Fruit fly (Drosophila melanogaster) whole organism, prepupa: ENCODE results near the gene CG16717.

ENCODE experiments used
- Blimp-1 ChIP-seq: fragments of 200-800 bp; sonication (Bioruptor generic); optimal IDR thresholded peaks from 3 replicates; lab custom pipeline; 2017; ENCODE audit warnings: missing biosample characterization, missing genetic modification characterization, mild to moderate bottlenecking, moderate library complexity, missing genetic modification reagents
- CG10631 ChIP-seq: fragments of 200-800 bp; sonication (Bioruptor generic); optimal IDR thresholded peaks from 2 replicates; lab custom pipeline; 2016; ENCODE audit warnings: missing biosample characterization, missing genetic modification characterization
- CG10669 ChIP-seq: fragments of 200-800 bp; sonication (Bioruptor generic); optimal IDR thresholded peaks from 3 replicates; lab custom pipeline; 2018; ENCODE audit warnings: missing biosample characterization, mild to moderate bottlenecking, missing genetic modification characterization, moderate library complexity
- CG11762 ChIP-seq: fragments of 200-800 bp; sonication (Bioruptor generic); optimal IDR thresholded peaks from 3 replicates; lab custom pipeline; 2016; ENCODE audit warnings: missing biosample characterization, missing genetic modification characterization; ENCODE audit not compliant: insufficient read depth
- CG11902 ChIP-seq: fragments of 200-800 bp; sonication (Bioruptor generic); optimal IDR thresholded peaks from 3 replicates; lab custom pipeline; 2016; ENCODE audit warnings: missing biosample characterization, missing genetic modification characterization
- CG1621 ChIP-seq: fragments of 200-800 bp; sonication (Bioruptor generic); optimal IDR thresholded peaks from 3 replicates; lab custom pipeline; 2018; ENCODE audit warnings: missing biosample characterization, mild to moderate bottlenecking, missing genetic modification characterization
- CG16779 ChIP-seq: fragments of 200-800 bp; sonication (Bioruptor generic); optimal IDR thresholded peaks from 3 replicates; lab custom pipeline; 2017; ENCODE audit warnings: missing biosample characterization, mild to moderate bottlenecking, missing genetic modification characterization
- CG3032 ChIP-seq: fragments of 200-800 bp; optimal IDR thresholded peaks from 2 replicates; lab custom pipeline; 2019; ENCODE audit warnings: missing biosample characterization, mild to moderate bottlenecking, missing genetic modification characterization, moderate library complexity
- CG31627 ChIP-seq: fragments of 200-800 bp; sonication (Bioruptor generic); optimal IDR thresholded peaks from 3 replicates; lab custom pipeline; 2016; ENCODE audit warnings: missing biosample characterization, missing genetic modification characterization
- CG34406 ChIP-seq: fragments of 200-800 bp; sonication (Bioruptor generic); optimal IDR thresholded peaks from 3 replicates; lab custom pipeline; 2016; ENCODE audit warnings: missing biosample characterization, missing genetic modification characterization
- CG3919 ChIP-seq: fragments of 200-800 bp; sonication (Bioruptor generic); optimal IDR thresholded peaks from 3 replicates; lab custom pipeline; 2016; ENCODE audit warnings: missing biosample characterization, missing genetic modification characterization
- CG6792 ChIP-seq: fragments of 200-800 bp; sonication (Bioruptor generic); optimal IDR thresholded peaks from 3 replicates; lab custom pipeline; 2016; ENCODE audit warnings: missing biosample characterization, missing genetic modification characterization
- CG6808 ChIP-seq: fragments of 200-800 bp; sonication (Bioruptor generic); optimal IDR thresholded peaks from 3 replicates; lab custom pipeline; 2017; ENCODE audit warnings: missing biosample characterization, missing genetic modification characterization, mild to moderate bottlenecking, moderate library complexity, missing genetic modification reagents
- CG7368 ChIP-seq: fragments of 200-800 bp; sonication (Bioruptor generic); optimal IDR thresholded peaks from 3 replicates; lab custom pipeline; 2016; ENCODE audit warnings: missing biosample characterization, missing genetic modification characterization
- CG8119 ChIP-seq: fragments of 200-800 bp; sonication (Bioruptor generic); IDR thresholded peaks from 3 replicates; pipeline ENCODE4 v1.3.6; 2022; ENCODE audit warnings: missing biosample characterization, missing genetic modification characterization
- CG8319 ChIP-seq: fragments of 200-800 bp; sonication (Bioruptor generic); optimal IDR thresholded peaks from 3 replicates; lab custom pipeline; 2016; ENCODE audit warnings: missing biosample characterization, missing genetic modification characterization
- CG8632 ChIP-seq: fragments of 200-800 bp; sonication (Bioruptor generic); optimal IDR thresholded peaks from 3 replicates; lab custom pipeline; 2016; ENCODE audit warnings: missing biosample characterization, missing genetic modification characterization
- CG9139 ChIP-seq: fragments of 200-800 bp; sonication (Bioruptor generic); optimal IDR thresholded peaks from 3 replicates; lab custom pipeline; 2017; ENCODE audit warnings: missing biosample characterization, mild to moderate bottlenecking, missing genetic modification characterization
- Eip75B ChIP-seq: fragments of 200-800 bp; sonication (Bioruptor generic); optimal IDR thresholded peaks from 3 replicates; lab custom pipeline; 2016; ENCODE audit warnings: missing biosample characterization, missing genetic modification characterization
- Eip93F ChIP-seq: fragments of 200-800 bp; sonication (Bioruptor generic); optimal IDR thresholded peaks from 2 replicates; lab custom pipeline; 2016; ENCODE audit warnings: missing biosample characterization, mild to moderate bottlenecking, missing genetic modification characterization
- Gug ChIP-seq: fragments of 200-800 bp; sonication (Bioruptor generic); IDR thresholded peaks from 2 replicates; pipeline ENCODE4 v1.3.6; 2022; ENCODE audit warnings: missing biosample characterization, missing genetic modification characterization
- Hr38 ChIP-seq: sonication (Bioruptor generic); optimal IDR thresholded peaks from 2 replicates; lab custom pipeline; 2016; ENCODE audit warnings: missing biosample characterization, missing genetic modification characterization
- Hr39 ChIP-seq: fragments of 200-800 bp; sonication (Bioruptor generic); optimal IDR thresholded peaks from 2 replicates; lab custom pipeline; 2016; ENCODE audit warnings: missing biosample characterization, missing genetic modification characterization
- Hr4 ChIP-seq: fragments of 200-800 bp; sonication (Bioruptor generic); optimal IDR thresholded peaks from 3 replicates; lab custom pipeline; 2016; ENCODE audit warnings: missing biosample characterization, missing genetic modification characterization
- Lpt ChIP-seq: fragments of 200-800 bp; sonication (Bioruptor generic); optimal IDR thresholded peaks from 3 replicates; lab custom pipeline; 2016; ENCODE audit warnings: missing biosample characterization, missing genetic modification characterization
- Met ChIP-seq: fragments of 200-800 bp; sonication (Bioruptor generic); optimal IDR thresholded peaks from 3 replicates; lab custom pipeline; 2016; ENCODE audit warnings: missing biosample characterization, missing genetic modification characterization
- OdsH ChIP-seq: fragments of 200-800 bp; sonication (Bioruptor generic); optimal IDR thresholded peaks from 3 replicates; lab custom pipeline; 2016; ENCODE audit warnings: missing biosample characterization, missing genetic modification characterization
- Smox ChIP-seq: fragments of 200-800 bp; sonication (Bioruptor generic); optimal IDR thresholded peaks from 3 replicates; lab custom pipeline; 2016; ENCODE audit warnings: missing biosample characterization, missing genetic modification characterization
- Sox14 ChIP-seq: fragments of 200-800 bp; sonication (Bioruptor generic); optimal IDR thresholded peaks from 3 replicates; lab custom pipeline; 2016; ENCODE audit warnings: missing biosample characterization, missing genetic modification characterization
- Sox15 ChIP-seq: fragments of 200-800 bp; sonication (Bioruptor generic); optimal IDR thresholded peaks from 3 replicates; lab custom pipeline; 2016; ENCODE audit warnings: missing biosample characterization, missing genetic modification characterization
- acj6 ChIP-seq: fragments of 200-800 bp; sonication (Bioruptor generic); optimal IDR thresholded peaks from 3 replicates; lab custom pipeline; 2016; ENCODE audit warnings: missing biosample characterization, missing genetic modification characterization
- dac ChIP-seq: fragments of 200-800 bp; sonication (Bioruptor generic); optimal IDR thresholded peaks from 2 replicates; lab custom pipeline; 2017; ENCODE audit warnings: missing biosample characterization, mild to moderate bottlenecking, missing genetic modification characterization
- dsx ChIP-seq: fragments of 200-800 bp; optimal IDR thresholded peaks from 3 replicates; lab custom pipeline; 2019; ENCODE audit warnings: missing biosample characterization, mild to moderate bottlenecking, missing genetic modification characterization, moderate library complexity; ENCODE audit not compliant: poor library complexity, severe bottlenecking
- eg ChIP-seq: fragments of 200-800 bp; sonication (Bioruptor generic); IDR thresholded peaks from 3 replicates; pipeline ENCODE4 v1.3.6; 2022; ENCODE audit warnings: missing biosample characterization, missing genetic modification characterization
- fd59A ChIP-seq: fragments of 200-800 bp; sonication (Bioruptor generic); optimal IDR thresholded peaks from 2 replicates; lab custom pipeline; 2017; ENCODE audit warnings: missing biosample characterization, mild to moderate bottlenecking, missing genetic modification characterization, missing genetic modification reagents
- fd85E ChIP-seq: fragments of 200-800 bp; sonication (Bioruptor generic); optimal IDR thresholded peaks from 3 replicates; lab custom pipeline; 2016; ENCODE audit warnings: missing biosample characterization, missing genetic modification characterization
- lz ChIP-seq: fragments of 200-800 bp; sonication (Bioruptor generic); optimal IDR thresholded peaks from 3 replicates; lab custom pipeline; 2016; ENCODE audit warnings: missing biosample characterization, missing genetic modification characterization
- net ChIP-seq: fragments of 200-800 bp; sonication (Bioruptor generic); optimal IDR thresholded peaks from 3 replicates; lab custom pipeline; 2016; ENCODE audit warnings: missing biosample characterization, missing genetic modification characterization
- pdm3 ChIP-seq: fragments of 200-800 bp; sonication (Bioruptor generic); optimal IDR thresholded peaks from 3 replicates; lab custom pipeline; 2016; ENCODE audit warnings: missing biosample characterization, missing genetic modification characterization
- salr ChIP-seq, 2 experiments: fragments of 200-800 bp; sonication (Bioruptor generic); optimal IDR thresholded peaks; 3 replicates each; lab custom pipeline; 2016 to 2018; ENCODE audit warnings: missing biosample characterization in 2 of 2, missing genetic modification characterization in 2 of 2, mild to moderate bottlenecking in 1 of 2
- spab ChIP-seq: fragments of 200-800 bp; sonication (Bioruptor generic); optimal IDR thresholded peaks from 2 replicates; lab custom pipeline; 2017; ENCODE audit warnings: missing biosample characterization, mild to moderate bottlenecking, missing genetic modification characterization, missing genetic modification reagents
- ss ChIP-seq, 2 experiments: fragments of 200-800 bp; sonication (Bioruptor generic); optimal IDR thresholded peaks; 2 replicates in 1 of 2; 3 replicates in 1 of 2; lab custom pipeline; 2017 to 2018; ENCODE audit warnings: mild to moderate bottlenecking in 2 of 2, missing biosample characterization in 2 of 2, missing genetic modification characterization in 2 of 2, moderate library complexity in 1 of 2
- svp ChIP-seq: fragments of 200-800 bp; sonication (Bioruptor generic); peaks from one replicate; lab custom pipeline; 2016; ENCODE audit warnings: missing biosample characterization, missing genetic modification characterization
- topi ChIP-seq: fragments of 200-800 bp; sonication (Bioruptor generic); optimal IDR thresholded peaks from 3 replicates; lab custom pipeline; 2016; ENCODE audit warnings: missing biosample characterization, missing genetic modification characterization
- vri ChIP-seq: fragments of 200-800 bp; sonication (Bioruptor generic); optimal IDR thresholded peaks from 3 replicates; lab custom pipeline; 2016; ENCODE audit warnings: missing biosample characterization, mild to moderate bottlenecking, missing genetic modification characterization

Gene CG16717

dm6 chr3L:9696650-9697526, 17.9 kb downstream of the CG16717 start, which contains the start of gene Prps (continued):
- TF ChIP-seq Smox (GFP tag; lab: Kevin White, UChicago) (peak; percentile 85), CG6808 (GFP tag; lab: Kevin White, UChicago) (peak; percentile 77), Eip75B (GFP tag; lab: Kevin White, UChicago) (peak; percentile 91), CG3919 (peak; percentile 93), pdm3 (GFP tag; lab: Kevin White, UChicago) (peak; percentile 88), Hr4 (GFP tag; lab: Kevin White, UChicago) (peak; percentile 88), vri (peak; percentile 91), Gug (GFP tag; lab: Robert Waterston, UW) (peak; percentile 71), CG10669 (GFP tag; lab: Kevin White, UChicago) (peak; percentile 82), CG7368 (GFP tag; lab: Kevin White, UChicago) (peak; percentile 89), Blimp-1 (peak; percentile 69), dac (peak; percentile 24), net (GFP tag; lab: Kevin White, UChicago) (peak; percentile 87), CG3032 (tag; lab: Kevin White, UChicago) (peak; percentile 79), Eip93F (GFP tag; lab: Kevin White, UChicago) (peak; percentile 83), Met (GFP tag; lab: Kevin White, UChicago) (peak; percentile 89), CG8319 (GFP tag; lab: Kevin White, UChicago) (peak; percentile 70), OdsH (GFP tag; lab: Kevin White, UChicago) (peak; percentile 83), CG9139 (GFP tag; lab: Kevin White, UChicago) (peak; percentile 81), CG11762 (GFP tag; lab: Kevin White, UChicago) (peak; percentile 79), Lpt (GFP tag; lab: Kevin White, UChicago) (peak; percentile 70), lz (GFP tag; lab: Kevin White, UChicago) (peak; percentile 86), Sox15 (GFP tag; lab: Kevin White, UChicago) (peak; percentile 61), CG10631 (GFP tag; lab: Kevin White, UChicago) (no peak), CG6792 (GFP tag; lab: Kevin White, UChicago) (peak; percentile 90), CG16779 (peak; percentile 83), Hr39 (peak; percentile 82), CG1621 (tag; lab: Kevin White, UChicago) (peak; percentile 72), Hr38 (GFP tag; lab: Kevin White, UChicago) (no peak), salr (GFP tag; optimal IDR thresholded peaks at IDR 0.05; lab: Kevin White, UChicago) (peak in 1 of 2 experiments; percentile 63), spab (GFP tag; lab: Kevin White, UChicago) (peak; percentile 67), dsx (GFP tag; lab: Kevin White, UChicago) (peak; percentile 79), CG34406 (peak; percentile 73), eg (GFP tag; lab: Robert Waterston, UW) (peak; percentile 88), fd59A (GFP tag; lab: Kevin White, UChicago) (peak; percentile 54)

dm6 chr3L:9697527-9697883, 18.5 kb downstream of the CG16717 start:
- TF ChIP-seq Blimp-1 (no peak), fd85E (GFP tag; lab: Kevin White, UChicago) (no peak), acj6 (GFP tag; lab: Kevin White, UChicago) (no peak), Hr38 (GFP tag; lab: Kevin White, UChicago) (no peak), topi (no peak), CG8119 (no peak), CG10631 (GFP tag; lab: Kevin White, UChicago) (no peak), CG6808 (GFP tag; lab: Kevin White, UChicago) (no peak), dsx (GFP tag; lab: Kevin White, UChicago) (no peak), ss (GFP tag; optimal IDR thresholded peaks at IDR 0.05; lab: Kevin White, UChicago) (no peak), Sox14 (GFP tag; lab: Kevin White, UChicago) (no peak), CG31627 (GFP tag; lab: Kevin White, UChicago) (no peak), svp (GFP tag; lab: Kevin White, UChicago) (no peak), Gug (GFP tag; lab: Robert Waterston, UW) (no peak), CG11902 (GFP tag; lab: Kevin White, UChicago) (no peak), CG8632 (no peak)
